In the genomic region with DNA sequence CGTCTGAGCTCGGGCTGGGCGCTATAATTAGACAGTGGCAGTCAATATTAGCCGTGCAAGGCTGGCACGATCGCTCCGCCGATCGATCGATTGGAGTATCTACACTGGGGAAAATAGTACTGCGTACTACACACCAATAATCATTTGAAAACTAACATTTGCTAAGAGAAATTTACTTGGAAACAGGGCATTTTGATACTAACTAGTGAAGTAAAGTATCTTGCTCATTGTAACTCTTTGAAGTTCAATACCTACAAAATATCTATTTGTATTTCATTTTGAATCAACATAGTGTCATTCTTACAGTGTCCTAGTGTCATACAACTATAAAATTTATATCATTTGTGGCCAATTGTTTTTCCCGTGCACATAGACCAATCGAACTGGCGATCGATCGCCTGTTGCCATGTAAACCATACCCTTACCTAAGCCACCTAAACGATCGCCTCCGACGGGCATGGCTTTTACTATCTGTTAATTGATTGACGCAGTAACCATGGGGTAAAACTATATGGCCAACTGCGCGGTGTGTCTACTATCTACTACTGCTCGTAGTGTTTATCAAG, we compare ENCODE assay signal across 1 fruit fly cellular context.
TF ChIP-seq lines count a peak whose summit lies in the region.

No protein-coding gene starts in this region.

TF ChIP-seq in whole organism, embryonic, 481 proteins besides CTCF, POLR2A, EP300 and RAD21 (continued from another document and continues in another):
- no peak for TF ChIP-seq ato (GFP tag; IDR thresholded peaks at IDR 0.05; lab: Robert Waterston, UW; ENCODE audit: partially characterized antibody)
- TF ChIP-seq usp (GFP tag; optimal IDR thresholded peaks at IDR 0.05; lab: Kevin White, UChicago), result no peak
- peak; percentile 72 for TF ChIP-seq CG17829 (tag; optimal IDR thresholded peaks at IDR 0.05; lab: Kevin White, UChicago)
- TF ChIP-seq CG7987 (GFP tag; optimal IDR thresholded peaks at IDR 0.05; lab: Kevin White, UChicago), result no peak
- TF ChIP-seq CG4820 (GFP tag; optimal IDR thresholded peaks at IDR 0.05; lab: Kevin White, UChicago), result peak; percentile 79
- TF ChIP-seq Med (GFP tag; lab: Kevin White, UChicago), result peak; percentile 91
- TF ChIP-seq CG9609 (GFP tag; optimal IDR thresholded peaks at IDR 0.05; lab: Kevin White, UChicago), result peak; percentile 82
- peak; percentile 10 for TF ChIP-seq schlank (tag; optimal IDR thresholded peaks at IDR 0.05; lab: Kevin White, UChicago)
- peak; percentile 66 for TF ChIP-seq ham (GFP tag; IDR thresholded peaks at IDR 0.05; lab: Robert Waterston, UW)
- no peak for TF ChIP-seq amos (GFP tag; IDR thresholded peaks at IDR 0.05; lab: Robert Waterston, UW; ENCODE audit: partially characterized antibody)
- TF ChIP-seq fd96Cb (tag; optimal IDR thresholded peaks at IDR 0.05; lab: Kevin White, UChicago), result peak; percentile 70
- peak; percentile 56 for TF ChIP-seq CG12236 (GFP tag; optimal IDR thresholded peaks at IDR 0.05; lab: Kevin White, UChicago)
- TF ChIP-seq CG4707 (GFP tag; optimal IDR thresholded peaks at IDR 0.05; lab: Kevin White, UChicago), result no peak
- TF ChIP-seq fd3F (GFP tag; optimal IDR thresholded peaks at IDR 0.05; lab: Kevin White, UChicago), result peak; percentile 73
- TF ChIP-seq ash1 (GFP tag; optimal IDR thresholded peaks at IDR 0.05; lab: Kevin White, UChicago), result no peak
- TF ChIP-seq CG15479 (GFP tag; optimal IDR thresholded peaks at IDR 0.05; lab: Kevin White, UChicago), result no peak
- TF ChIP-seq CG4360 (GFP tag; IDR thresholded peaks at IDR 0.05; lab: Robert Waterston, UW), result no peak
- TF ChIP-seq CG15696 (tag; optimal IDR thresholded peaks at IDR 0.05; lab: Kevin White, UChicago), result no peak
- TF ChIP-seq tin (GFP tag; optimal IDR thresholded peaks at IDR 0.05; lab: Kevin White, UChicago), result peak; percentile 73
- peak; percentile 56 for TF ChIP-seq CG33213 (GFP tag; optimal IDR thresholded peaks at IDR 0.05; lab: Kevin White, UChicago)
- TF ChIP-seq tna (GFP tag; IDR thresholded peaks at IDR 0.05; lab: Robert Waterston, UW; ENCODE audit: partially characterized antibody), result no peak
- peak; percentile 65 for TF ChIP-seq Asciz (GFP tag; optimal IDR thresholded peaks at IDR 0.05; lab: Kevin White, UChicago)
- peak; percentile 54; the same call in 1 of the 2 replicates for TF ChIP-seq wdn (GFP tag; IDR thresholded peaks at IDR 0.05; lab: Robert Waterston, UW)
- TF ChIP-seq CG11398 (GFP tag; optimal IDR thresholded peaks at IDR 0.05; lab: Kevin White, UChicago), result peak; percentile 53
- peak; percentile 86 for TF ChIP-seq Hmr (GFP tag; optimal IDR thresholded peaks at IDR 0.05; lab: Kevin White, UChicago)
- no peak for TF ChIP-seq sc (optimal IDR thresholded peaks at IDR 0.05; lab: Kevin White, UChicago)
- no peak for TF ChIP-seq sc (GFP tag; optimal IDR thresholded peaks at IDR 0.05; lab: Kevin White, UChicago)
- peak; percentile 86 for TF ChIP-seq CG15269 (tag; optimal IDR thresholded peaks at IDR 0.05; lab: Kevin White, UChicago)
- peak; percentile 53; the same call in 2 of the 3 replicates for TF ChIP-seq CG2889 (GFP tag; IDR thresholded peaks at IDR 0.05; lab: Robert Waterston, UW)
- TF ChIP-seq CG1529 (GFP tag; optimal IDR thresholded peaks at IDR 0.05; lab: Kevin White, UChicago), result peak; percentile 31
- peak; percentile 57 for TF ChIP-seq ewg (GFP tag; optimal IDR thresholded peaks at IDR 0.05; lab: Kevin White, UChicago)
- TF ChIP-seq mam (GFP tag; optimal IDR thresholded peaks at IDR 0.05; lab: Kevin White, UChicago), result peak; percentile 80
- TF ChIP-seq CG43689 (GFP tag; IDR thresholded peaks at IDR 0.05; lab: Robert Waterston, UW), result no peak
- no peak for TF ChIP-seq Neu2 (GFP tag; optimal IDR thresholded peaks at IDR 0.05; lab: Kevin White, UChicago; ENCODE audit: borderline replicate concordance)
- TF ChIP-seq CG10209 (GFP tag; optimal IDR thresholded peaks at IDR 0.05; lab: Kevin White, UChicago), result peak; percentile 83
- peak; percentile 74 for TF ChIP-seq Dip3 (GFP tag; optimal IDR thresholded peaks at IDR 0.05; lab: Kevin White, UChicago)
- no peak for TF ChIP-seq Sry-β (GFP tag; optimal IDR thresholded peaks at IDR 0.05; lab: Kevin White, UChicago)
- TF ChIP-seq CG3847 (GFP tag; IDR thresholded peaks at IDR 0.05; lab: Robert Waterston, UW), result peak; percentile 82
- TF ChIP-seq H2.0 (GFP tag; IDR thresholded peaks at IDR 0.05; lab: Robert Waterston, UW), result peak; percentile 53
- peak; percentile 45 for TF ChIP-seq CG3163 (GFP tag; optimal IDR thresholded peaks at IDR 0.05; lab: Kevin White, UChicago)
- TF ChIP-seq CG34224 (GFP tag; IDR thresholded peaks at IDR 0.05; lab: Robert Waterston, UW; ENCODE audit: partially characterized antibody), result no peak
- peak; percentile 83 for TF ChIP-seq CG13424 (tag; optimal IDR thresholded peaks at IDR 0.05; lab: Kevin White, UChicago)
- peak; percentile 4 for TF ChIP-seq MESR4 (GFP tag; optimal IDR thresholded peaks at IDR 0.05; lab: Kevin White, UChicago)
- peak; percentile 74 for TF ChIP-seq CG4854 (GFP tag; optimal IDR thresholded peaks at IDR 0.05; lab: Kevin White, UChicago)
- TF ChIP-seq CG9215 (GFP tag; IDR thresholded peaks at IDR 0.05; lab: Robert Waterston, UW), result peak; percentile 73
- TF ChIP-seq hb (GFP tag; IDR thresholded peaks at IDR 0.05; lab: Robert Waterston, UW; ENCODE audit: partially characterized antibody), result no peak
- no peak for TF ChIP-seq CG2129 (GFP tag; IDR thresholded peaks at IDR 0.05; lab: Robert Waterston, UW; ENCODE audit: partially characterized antibody)
- TF ChIP-seq CG2116 (GFP tag; optimal IDR thresholded peaks at IDR 0.05; lab: Kevin White, UChicago), result peak; percentile 33
- peak; percentile 59 for TF ChIP-seq CG9876 (GFP tag; optimal IDR thresholded peaks at IDR 0.05; lab: Kevin White, UChicago)
- no peak for TF ChIP-seq Elba2 (GFP tag; optimal IDR thresholded peaks at IDR 0.05; lab: Kevin White, UChicago)
- peak; percentile 58 for TF ChIP-seq Nf-YC (tag; optimal IDR thresholded peaks at IDR 0.05; lab: Kevin White, UChicago)
- TF ChIP-seq abd-A (tag; optimal IDR thresholded peaks at IDR 0.05; lab: Kevin White, UChicago), result no peak
- TF ChIP-seq CG15514 (GFP tag; optimal IDR thresholded peaks at IDR 0.05; lab: Kevin White, UChicago), result peak; percentile 64
- TF ChIP-seq Abd-B (GFP tag; optimal IDR thresholded peaks at IDR 0.05; lab: Kevin White, UChicago), result peak; percentile 77
- TF ChIP-seq CG7928 (GFP tag; optimal IDR thresholded peaks at IDR 0.05; lab: Kevin White, UChicago), result peak; percentile 43
- peak; percentile 47; the same call in 1 of the 2 replicates for TF ChIP-seq CG11085 (GFP tag; IDR thresholded peaks at IDR 0.05; lab: Robert Waterston, UW)
- TF ChIP-seq al (GFP tag; IDR thresholded peaks at IDR 0.05; lab: Robert Waterston, UW), result peak; percentile 55
- TF ChIP-seq Scr (GFP tag; IDR thresholded peaks at IDR 0.05; lab: Robert Waterston, UW; ENCODE audit: partially characterized antibody), result no peak
- peak; percentile 74 for TF ChIP-seq esg (GFP tag; conservative IDR thresholded peaks at IDR 0.05; lab: Robert Waterston, UW)
- no peak for TF ChIP-seq zen2 (GFP tag; IDR thresholded peaks at IDR 0.05; lab: Robert Waterston, UW; ENCODE audit: partially characterized antibody)
- TF ChIP-seq chinmo (GFP tag; IDR thresholded peaks at IDR 0.05; lab: Robert Waterston, UW; ENCODE audit: partially characterized antibody), result no peak
- TF ChIP-seq CG14667 (GFP tag; IDR thresholded peaks at IDR 0.05; lab: Robert Waterston, UW), result peak; percentile 51
- no peak for TF ChIP-seq gfzf (GFP tag; optimal IDR thresholded peaks at IDR 0.05; lab: Kevin White, UChicago)
- TF ChIP-seq Ravus (GFP tag; IDR thresholded peaks at IDR 0.05; lab: Robert Waterston, UW), result peak; percentile 63
- peak; percentile 63; the same call in 2 of the 3 replicates for TF ChIP-seq CG11560 (tag; IDR thresholded peaks at IDR 0.05; lab: Robert Waterston, UW)
- no peak for TF ChIP-seq prd (optimal IDR thresholded peaks at IDR 0.05; lab: Kevin White, UChicago)
- peak; percentile 85 for TF ChIP-seq prd (GFP tag; IDR thresholded peaks at IDR 0.05; lab: Robert Waterston, UW)
- TF ChIP-seq D19A (tag; optimal IDR thresholded peaks at IDR 0.05; lab: Kevin White, UChicago), result peak; percentile 70
- TF ChIP-seq bab2 (GFP tag; optimal IDR thresholded peaks at IDR 0.05; lab: Kevin White, UChicago), result peak; percentile 82
- peak in 1 of 3 experiments; percentile 67 for TF ChIP-seq lola (GFP tag; optimal IDR thresholded peaks at IDR 0.05; lab: Kevin White, UChicago)
- no peak for TF ChIP-seq hbn (GFP tag; IDR thresholded peaks at IDR 0.05; lab: Robert Waterston, UW; ENCODE audit: partially characterized antibody)
- TF ChIP-seq seq (GFP tag; IDR thresholded peaks at IDR 0.05; lab: Robert Waterston, UW), result 0 out of 2 replicates have a peak, but pooled peaks have one; percentile 34
- TF ChIP-seq dm (GFP tag; optimal IDR thresholded peaks at IDR 0.05; lab: Kevin White, UChicago), result peak; percentile 44
- TF ChIP-seq Meics (GFP tag; optimal IDR thresholded peaks at IDR 0.05; lab: Kevin White, UChicago), result peak; percentile 87
- TF ChIP-seq Lpt (GFP tag; optimal IDR thresholded peaks at IDR 0.05; lab: Kevin White, UChicago), result no peak
- TF ChIP-seq Dp (GFP tag; optimal IDR thresholded peaks at IDR 0.05; lab: Kevin White, UChicago), result no peak
- TF ChIP-seq dati (GFP tag; IDR thresholded peaks at IDR 0.05; lab: Robert Waterston, UW), result no peak
- TF ChIP-seq h (optimal IDR thresholded peaks at IDR 0.05; lab: Kevin White, UChicago), result no peak
- peak; percentile 74 for TF ChIP-seq sisA (GFP tag; IDR thresholded peaks at IDR 0.05; lab: Robert Waterston, UW)
- TF ChIP-seq sens (GFP tag; lab: Kevin White, UChicago), result peak; percentile 96
- TF ChIP-seq CG12744 (GFP tag; optimal IDR thresholded peaks at IDR 0.05; lab: Kevin White, UChicago), result peak; percentile 80
- peak; percentile 53 for TF ChIP-seq da (GFP tag; optimal IDR thresholded peaks at IDR 0.05; lab: Kevin White, UChicago)
- TF ChIP-seq CG17385 (GFP tag; optimal IDR thresholded peaks at IDR 0.05; lab: Kevin White, UChicago), result peak; percentile 81
- no peak for TF ChIP-seq fd102C (GFP tag; optimal IDR thresholded peaks at IDR 0.05; lab: Kevin White, UChicago)
- TF ChIP-seq eve (GFP tag; optimal IDR thresholded peaks at IDR 0.05; lab: Kevin White, UChicago), result peak in 1 of 2 experiments; percentile 90
- TF ChIP-seq ranshi (GFP tag; IDR thresholded peaks at IDR 0.05; lab: Robert Waterston, UW), result peak; percentile 64; the same call in 1 of the 2 replicates
- peak; percentile 63 for TF ChIP-seq CG32772 (GFP tag; IDR thresholded peaks at IDR 0.05; lab: Robert Waterston, UW)
- TF ChIP-seq gt (GFP tag; IDR thresholded peaks at IDR 0.05; lab: Robert Waterston, UW), result no peak
- no peak; the same call in 2 of the 3 replicates for TF ChIP-seq croc (GFP tag; conservative IDR thresholded peaks at IDR 0.05; lab: Robert Waterston, UW)
- peak; percentile 17 for TF ChIP-seq psq (GFP tag; optimal IDR thresholded peaks at IDR 0.05; lab: Kevin White, UChicago)
- TF ChIP-seq CG8944 (GFP tag; optimal IDR thresholded peaks at IDR 0.05; lab: Kevin White, UChicago), result peak; percentile 57
- TF ChIP-seq odd (GFP tag; optimal IDR thresholded peaks at IDR 0.05; lab: Kevin White, UChicago), result peak; percentile 67
- TF ChIP-seq CG1024 (GFP tag; IDR thresholded peaks at IDR 0.05; lab: Robert Waterston, UW), result 0 out of 2 replicates have a peak, but pooled peaks have one; percentile 12
- TF ChIP-seq Camta (GFP tag; optimal IDR thresholded peaks at IDR 0.05; lab: Kevin White, UChicago), result peak; percentile 73
- TF ChIP-seq CG7271 (tag; optimal IDR thresholded peaks at IDR 0.05; lab: Kevin White, UChicago), result no peak
- TF ChIP-seq CG30020 (tag; optimal IDR thresholded peaks at IDR 0.05; lab: Kevin White, UChicago), result peak; percentile 38
- peak; percentile 82 for TF ChIP-seq CG31441 (GFP tag; IDR thresholded peaks at IDR 0.05; lab: Robert Waterston, UW)
- no peak for TF ChIP-seq stwl (tag; optimal IDR thresholded peaks at IDR 0.05; lab: Kevin White, UChicago)
- peak; percentile 50 for TF ChIP-seq salm (tag; optimal IDR thresholded peaks at IDR 0.05; lab: Kevin White, UChicago)
- TF ChIP-seq ttk (GFP tag; IDR thresholded peaks at IDR 0.05; lab: Robert Waterston, UW), result peak; percentile 29; the same call in 1 of the 2 replicates
- peak; percentile 74 for TF ChIP-seq E2f1 (GFP tag; IDR thresholded peaks at IDR 0.05; lab: Robert Waterston, UW)
- no peak for TF ChIP-seq CG9797 (GFP tag; optimal IDR thresholded peaks at IDR 0.05; lab: Kevin White, UChicago)
- TF ChIP-seq CG10431 (GFP tag; optimal IDR thresholded peaks at IDR 0.05; lab: Kevin White, UChicago), result no peak
- TF ChIP-seq lab (GFP tag; optimal IDR thresholded peaks at IDR 0.05; lab: Kevin White, UChicago), result peak; percentile 84
- TF ChIP-seq fru (optimal IDR thresholded peaks at IDR 0.05; lab: Kevin White, UChicago), result no peak
- peak; percentile 83 for TF ChIP-seq unpg (GFP tag; optimal IDR thresholded peaks at IDR 0.05; lab: Kevin White, UChicago)
- TF ChIP-seq pb (GFP tag; optimal IDR thresholded peaks at IDR 0.05; lab: Kevin White, UChicago), result peak; percentile 81
- TF ChIP-seq H15 (GFP tag; IDR thresholded peaks at IDR 0.05; lab: Robert Waterston, UW), result peak; percentile 45; the same call in 1 of the 3 replicates
- peak; percentile 60 for TF ChIP-seq en (GFP tag; optimal IDR thresholded peaks at IDR 0.05; lab: Kevin White, UChicago)
- TF ChIP-seq peb (GFP tag; IDR thresholded peaks at IDR 0.05; lab: Robert Waterston, UW), result peak; percentile 34; the same call in 1 of the 2 replicates
- peak; percentile 61 for TF ChIP-seq ERR (GFP tag; optimal IDR thresholded peaks at IDR 0.05; lab: Kevin White, UChicago)
- no peak for TF ChIP-seq cg (GFP tag; optimal IDR thresholded peaks at IDR 0.05; lab: Kevin White, UChicago)
- TF ChIP-seq Rfx (GFP tag; IDR thresholded peaks at IDR 0.05; lab: Robert Waterston, UW), result peak; percentile 84
- peak; percentile 76 for TF ChIP-seq CG6689 (GFP tag; IDR thresholded peaks at IDR 0.05; lab: Robert Waterston, UW)
- TF ChIP-seq Dek (tag; optimal IDR thresholded peaks at IDR 0.05; lab: Kevin White, UChicago), result peak; percentile 61
- peak; percentile 19 for TF ChIP-seq gro (GFP tag; optimal IDR thresholded peaks at IDR 0.05; lab: Kevin White, UChicago)
- peak; percentile 77 for TF ChIP-seq Ada2b (GFP tag; IDR thresholded peaks at IDR 0.05; lab: Robert Waterston, UW)
- peak; percentile 91 for TF ChIP-seq cwo (GFP tag; optimal IDR thresholded peaks at IDR 0.05; lab: Kevin White, UChicago)
- peak; percentile 99 for TF ChIP-seq grn (GFP tag; optimal IDR thresholded peaks at IDR 0.05; lab: Kevin White, UChicago)
- peak; percentile 80 for TF ChIP-seq CG13775 (GFP tag; optimal IDR thresholded peaks at IDR 0.05; lab: Kevin White, UChicago)
- TF ChIP-seq emc (GFP tag; optimal IDR thresholded peaks at IDR 0.05; lab: Kevin White, UChicago), result peak; percentile 66
- TF ChIP-seq CG17912 (GFP tag; optimal IDR thresholded peaks at IDR 0.05; lab: Kevin White, UChicago), result no peak
- no peak for TF ChIP-seq CG8478 (optimal IDR thresholded peaks at IDR 0.05; lab: Kevin White, UChicago)
- TF ChIP-seq CG34422 (GFP tag; IDR thresholded peaks at IDR 0.05; lab: Robert Waterston, UW), result peak; percentile 70
